Worm (Caenorhabditis elegans) whole organism, L2 larva: ENCODE results near the gene F09G2.2.
A peak's percentile ranks its signal among the peaks of the same experiment; 100 is the strongest.

Experiments used
- C34F6.9 ChIP-seq: fragments of 150-350 bp; optimal IDR thresholded peaks from 2 replicates; lab custom pipeline; 2014; ENCODE audit warnings: missing biosample characterization, missing genetic modification characterization
- F13H6.1 ChIP-seq: sonication (generic microtip); optimal IDR thresholded peaks from 2 replicates; lab custom pipeline; 2016; ENCODE audit warnings: missing genetic modification characterization, missing compliant biosample characterization
- R02D3.7 ChIP-seq: fragments of 150-350 bp; optimal IDR thresholded peaks from 2 replicates; lab custom pipeline; 2014; ENCODE audit warnings: missing biosample characterization, missing genetic modification characterization
- Y55F3AM.14 ChIP-seq: fragments of 200-800 bp; sonication (Bioruptor generic); optimal IDR thresholded peaks from 2 replicates; lab custom pipeline; 2018; ENCODE audit warnings: mild to moderate bottlenecking, missing genetic modification characterization, missing compliant biosample characterization
- ZK546.5 ChIP-seq: sonication (generic microtip); optimal IDR thresholded peaks from 2 replicates; lab custom pipeline; 2017; ENCODE audit warnings: missing biosample characterization, missing genetic modification characterization
- alr-1 ChIP-seq: fragments of 150-350 bp; optimal IDR thresholded peaks from 2 replicates; lab custom pipeline; 2014; ENCODE audit warnings: missing biosample characterization, missing genetic modification characterization
- aly-2 ChIP-seq: fragments of 150-350 bp; optimal IDR thresholded peaks from 2 replicates; lab custom pipeline; 2014; ENCODE audit warnings: missing biosample characterization, missing genetic modification characterization
- ama-1 ChIP-seq: fragments of 150-350 bp; optimal IDR thresholded peaks from 2 replicates; lab custom pipeline; 2018; ENCODE audit warnings: inconsistent platforms
- blmp-1 ChIP-seq: sonication (generic microtip); optimal IDR thresholded peaks from 2 replicates; lab custom pipeline; 2017; ENCODE audit warnings: missing genetic modification characterization, mild to moderate bottlenecking, missing compliant biosample characterization, antibody characterized with exemption, moderate library complexity; ENCODE audit not compliant: insufficient read depth
- ceh-16 ChIP-seq: fragments of 150-350 bp; optimal IDR thresholded peaks from 2 replicates; lab custom pipeline; 2014; ENCODE audit warnings: missing biosample characterization, missing genetic modification characterization
- ceh-82 ChIP-seq: fragments of 150-350 bp; optimal IDR thresholded peaks from 2 replicates; lab custom pipeline; 2014; ENCODE audit warnings: missing biosample characterization, missing genetic modification characterization
- crh-2 ChIP-seq: sonication (generic microtip); optimal IDR thresholded peaks from 2 replicates; lab custom pipeline; 2017; ENCODE audit warnings: missing biosample characterization, missing genetic modification characterization
- dmd-4 ChIP-seq: sonication (generic microtip); optimal IDR thresholded peaks from 2 replicates; lab custom pipeline; 2017; ENCODE audit warnings: missing biosample characterization, missing genetic modification characterization
- egl-27 ChIP-seq: sonication (generic microtip); optimal IDR thresholded peaks from 3 replicates; lab custom pipeline; 2017; ENCODE audit warnings: missing biosample characterization, missing genetic modification reagents, missing genetic modification characterization
- elt-1 ChIP-seq: fragments of 150-350 bp; optimal IDR thresholded peaks from 2 replicates; lab custom pipeline; 2014; ENCODE audit warnings: missing biosample characterization, missing genetic modification characterization
- elt-3 ChIP-seq: sonication (generic microtip); optimal IDR thresholded peaks from 2 replicates; lab custom pipeline; 2017; ENCODE audit warnings: missing biosample characterization, missing genetic modification characterization
- fos-1 ChIP-seq: fragments of 150-350 bp; optimal IDR thresholded peaks from 2 replicates; lab custom pipeline; 2014; ENCODE audit warnings: missing biosample characterization, missing genetic modification characterization
- gmeb-1 ChIP-seq: fragments of 150-350 bp; optimal IDR thresholded peaks from 2 replicates; lab custom pipeline; 2014; ENCODE audit warnings: missing biosample characterization, missing genetic modification characterization
- lin-11 ChIP-seq: fragments of 150-350 bp; sonication (generic microtip); optimal IDR thresholded peaks from 2 replicates; lab custom pipeline; 2014; ENCODE audit warnings: missing biosample characterization, missing genetic modification characterization, inconsistent platforms, mixed read lengths
- lin-13 ChIP-seq: fragments of 150-350 bp; optimal IDR thresholded peaks from 2 replicates; lab custom pipeline; 2014; ENCODE audit warnings: missing biosample characterization, missing genetic modification reagents, missing genetic modification characterization
- lin-39 ChIP-seq: fragments of 150-350 bp; optimal IDR thresholded peaks from 2 replicates; lab custom pipeline; 2014; ENCODE audit warnings: missing biosample characterization, missing genetic modification reagents, missing genetic modification characterization
- lsy-2 ChIP-seq, 2 experiments: fragments of 150-350 bp in 1 of 2; sonication (generic microtip) in 1 of 2; optimal IDR thresholded peaks; 2 replicates each; lab custom pipeline; 2014 to 2017; ENCODE audit warnings: missing biosample characterization in 2 of 2, missing genetic modification characterization in 2 of 2
- mab-5 ChIP-seq: fragments of 150-350 bp; optimal IDR thresholded peaks from 2 replicates; lab custom pipeline; 2014; ENCODE audit warnings: missing biosample characterization, missing genetic modification characterization
- mbf-1 ChIP-seq: sonication (generic microtip); optimal IDR thresholded peaks from 2 replicates; lab custom pipeline; 2017; ENCODE audit warnings: missing biosample characterization, missing genetic modification characterization
- mdl-1 ChIP-seq, 2 experiments: fragments of 150-350 bp in 1 of 2; sonication (generic microtip) in 1 of 2; optimal IDR thresholded peaks; 2 replicates each; lab custom pipeline; 2017; ENCODE audit warnings: missing biosample characterization in 2 of 2, missing genetic modification characterization in 2 of 2
- nhr-10 ChIP-seq: sonication (generic microtip); optimal IDR thresholded peaks from 2 replicates; lab custom pipeline; 2017; ENCODE audit warnings: missing biosample characterization, missing genetic modification characterization
- nhr-11 ChIP-seq: fragments of 150-350 bp; optimal IDR thresholded peaks from 2 replicates; lab custom pipeline; 2014; ENCODE audit warnings: missing biosample characterization, missing genetic modification characterization
- nhr-12 ChIP-seq: fragments of 150-350 bp; optimal IDR thresholded peaks from 2 replicates; lab custom pipeline; 2014; ENCODE audit warnings: missing biosample characterization, missing genetic modification characterization
- nhr-129 ChIP-seq: fragments of 150-350 bp; optimal IDR thresholded peaks from 2 replicates; lab custom pipeline; 2014; ENCODE audit warnings: missing biosample characterization, missing genetic modification characterization
- nhr-21 ChIP-seq: fragments of 150-350 bp; optimal IDR thresholded peaks from 2 replicates; lab custom pipeline; 2014; ENCODE audit warnings: missing biosample characterization, missing genetic modification characterization
- nhr-23 ChIP-seq: fragments of 150-350 bp; optimal IDR thresholded peaks from 2 replicates; lab custom pipeline; 2014; ENCODE audit warnings: missing biosample characterization, missing genetic modification reagents, missing genetic modification characterization
- nhr-237 ChIP-seq: fragments of 150-350 bp; optimal IDR thresholded peaks from 2 replicates; lab custom pipeline; 2014; ENCODE audit warnings: missing biosample characterization, missing genetic modification characterization
- nhr-25 ChIP-seq: fragments of 150-350 bp; sonication (generic microtip); optimal IDR thresholded peaks from 3 replicates; lab custom pipeline; 2014; ENCODE audit warnings: missing biosample characterization, missing genetic modification characterization
- nhr-6 ChIP-seq: fragments of 150-350 bp; optimal IDR thresholded peaks from 2 replicates; lab custom pipeline; 2014; ENCODE audit warnings: missing biosample characterization, missing genetic modification characterization
- nhr-77 ChIP-seq: fragments of 150-350 bp; optimal IDR thresholded peaks from 2 replicates; lab custom pipeline; 2014; ENCODE audit warnings: missing biosample characterization, missing genetic modification characterization
- peb-1 ChIP-seq: fragments of 150-350 bp; optimal IDR thresholded peaks from 2 replicates; lab custom pipeline; 2014; ENCODE audit warnings: missing biosample characterization, missing genetic modification characterization
- sem-4 ChIP-seq: fragments of 150-350 bp; optimal IDR thresholded peaks from 2 replicates; lab custom pipeline; 2014; ENCODE audit warnings: missing biosample characterization, missing genetic modification reagents, missing genetic modification characterization
- skn-1 ChIP-seq: sonication (generic microtip); optimal IDR thresholded peaks from 2 replicates; lab custom pipeline; 2017; ENCODE audit warnings: missing biosample characterization, missing genetic modification characterization
- sma-3 ChIP-seq: sonication (generic microtip); optimal IDR thresholded peaks from 2 replicates; lab custom pipeline; 2016; ENCODE audit warnings: missing genetic modification reagents, missing genetic modification characterization, missing compliant biosample characterization
- sma-9 ChIP-seq, 2 experiments: fragments of 150-350 bp in 1 of 2; sonication (generic microtip) in 1 of 2; optimal IDR thresholded peaks; 2 replicates each; lab custom pipeline; 2014 to 2016; ENCODE audit warnings: missing genetic modification characterization in 2 of 2, mild to moderate bottlenecking in 1 of 2, missing biosample characterization in 1 of 2, missing compliant biosample characterization in 1 of 2, missing genetic modification reagents in 1 of 2, moderate library complexity in 1 of 2
- snpc-4 ChIP-seq: fragments of 150-350 bp; optimal IDR thresholded peaks from 2 replicates; lab custom pipeline; 2014; ENCODE audit warnings: missing biosample characterization, missing genetic modification characterization
- unc-39 ChIP-seq: fragments of 150-350 bp; optimal IDR thresholded peaks from 2 replicates; lab custom pipeline; 2014; ENCODE audit warnings: missing biosample characterization, missing genetic modification characterization
- unc-55 ChIP-seq: fragments of 150-350 bp; sonication (generic microtip); optimal IDR thresholded peaks from 3 replicates; lab custom pipeline; 2014; ENCODE audit warnings: missing biosample characterization, missing genetic modification reagents, missing genetic modification characterization
- unc-62 ChIP-seq: fragments of 150-350 bp; optimal IDR thresholded peaks from 2 replicates; lab custom pipeline; 2014; ENCODE audit warnings: missing biosample characterization, missing genetic modification reagents, missing genetic modification characterization
- zag-1 ChIP-seq: fragments of 150-350 bp; optimal IDR thresholded peaks from 2 replicates; lab custom pipeline; 2014; ENCODE audit warnings: missing biosample characterization, missing genetic modification characterization
- ztf-1 ChIP-seq: fragments of 200-800 bp; sonication (Bioruptor generic); conservative IDR thresholded peaks from 2 replicates; pipeline ENCODE4 v1.3.6; 2022; ENCODE audit warnings: missing genetic modification characterization, missing compliant biosample characterization
- ztf-11 ChIP-seq: sonication (generic microtip); optimal IDR thresholded peaks from 2 replicates; lab custom pipeline; 2017; ENCODE audit warnings: missing biosample characterization, missing genetic modification characterization
- ztf-4 ChIP-seq: fragments of 150-350 bp; optimal IDR thresholded peaks from 2 replicates; lab custom pipeline; 2014; ENCODE audit warnings: missing biosample characterization, missing genetic modification characterization

F09G2.2 gene

DNA sequence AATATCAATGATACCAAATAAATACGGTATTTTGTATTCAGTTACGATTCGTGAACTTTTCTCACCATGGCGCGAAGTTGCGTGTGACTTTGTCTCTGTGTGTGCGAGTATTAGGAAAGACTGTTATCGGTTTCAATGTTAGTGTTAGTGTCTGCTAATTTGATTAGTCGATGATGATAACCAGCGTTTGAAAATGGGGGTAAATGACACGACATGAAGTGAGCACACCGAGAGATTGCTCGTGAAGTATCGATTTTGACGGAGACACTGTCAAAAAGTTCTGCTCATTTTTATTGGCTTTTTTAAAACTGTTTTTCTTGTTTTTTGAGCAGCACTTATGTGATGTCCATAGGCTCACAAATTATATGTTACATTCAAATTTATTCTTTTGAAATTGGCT is 1.7 kb downstream of the F09G2.2 start:
- TF ChIP-seq nhr-12 (tag; lab: Kevin White, UChicago) (no peak), lsy-2 (tag; optimal IDR thresholded peaks at IDR 0.05; lab: Kevin White, UChicago) (no peak), ceh-82 (tag; lab: Kevin White, UChicago) (no peak), nhr-21 (tag; lab: Kevin White, UChicago) (no peak), unc-62 (GFP tag; lab: Kevin White, UChicago) (no peak), dmd-4 (no peak), nhr-25 (tag; lab: Kevin White, UChicago) (no peak), elt-1 (tag; lab: Kevin White, UChicago) (no peak), Y55F3AM.14 (GFP tag; lab: Kevin White, UChicago) (no peak), blmp-1 (tag; lab: Kevin White, UChicago) (no peak), ama-1 (lab: Kevin White, UChicago) (peak; percentile 65), snpc-4 (tag; lab: Kevin White, UChicago) (no peak), nhr-77 (no peak), F13H6.1 (tag; lab: Kevin White, UChicago) (peak; percentile 20), sma-9 (GFP tag; optimal IDR thresholded peaks at IDR 0.05; lab: Kevin White, UChicago) (peak; percentile 14), sma-9 (tag; optimal IDR thresholded peaks at IDR 0.05; lab: Kevin White, UChicago) (no peak), mdl-1 (tag; optimal IDR thresholded peaks at IDR 0.05; lab: Kevin White, UChicago) (no peak), ztf-1 (GFP tag; lab: Robert Waterston, UW) (no peak), nhr-6 (tag; lab: Kevin White, UChicago) (no peak), unc-55 (GFP tag; lab: Kevin White, UChicago) (no peak), peb-1 (tag; lab: Kevin White, UChicago) (no peak), lin-13 (GFP tag; lab: Kevin White, UChicago) (no peak), ceh-16 (tag; lab: Kevin White, UChicago) (no peak), sem-4 (no peak), fos-1 (tag; lab: Kevin White, UChicago) (peak; percentile 83), sma-3 (peak; percentile 6), lin-39 (tag; lab: Kevin White, UChicago) (no peak), egl-27 (tag; lab: Kevin White, UChicago) (no peak), gmeb-1 (tag; lab: Kevin White, UChicago) (peak; percentile 4), zag-1 (tag; lab: Kevin White, UChicago) (no peak), ztf-11 (tag; lab: Kevin White, UChicago) (no peak), nhr-129 (tag; lab: Kevin White, UChicago) (peak; percentile 18), alr-1 (tag; lab: Kevin White, UChicago) (no peak), skn-1 (tag; lab: Kevin White, UChicago) (no peak), R02D3.7 (tag; lab: Kevin White, UChicago) (no peak), ZK546.5 (tag; lab: Kevin White, UChicago) (no peak), nhr-23 (tag; lab: Kevin White, UChicago) (no peak), mab-5 (tag; lab: Kevin White, UChicago) (no peak), lin-11 (no peak), elt-3 (tag; lab: Kevin White, UChicago) (no peak), aly-2 (tag; lab: Kevin White, UChicago) (no peak), C34F6.9 (tag; lab: Kevin White, UChicago) (no peak), nhr-10 (tag; lab: Kevin White, UChicago) (no peak), nhr-11 (tag; lab: Kevin White, UChicago) (no peak), crh-2 (tag; lab: Kevin White, UChicago) (peak; percentile 67), unc-39 (tag; lab: Kevin White, UChicago) (no peak), mbf-1 (tag; lab: Kevin White, UChicago) (no peak), nhr-237 (tag; lab: Kevin White, UChicago) (no peak), ztf-4 (no peak)
- TF ChIP-seq, all 48 proteins: peak for 8
